Fruit fly (Drosophila melanogaster) whole organism, embryonic: ENCODE measurements around the gene Sec3.
A peak's percentile ranks its signal among the peaks of the same experiment; 100 is the strongest.

ENCODE experiments used
- Blimp-1 ChIP-seq: fragments of 200-800 bp; sonication (Bioruptor generic); optimal IDR thresholded peaks from 3 replicates; lab custom pipeline; 2018; ENCODE audit warnings: missing biosample characterization, missing genetic modification characterization, mild to moderate bottlenecking, moderate library complexity, missing genetic modification reagents
- CG12155 ChIP-seq: fragments of 200-800 bp; sonication (Bioruptor generic); optimal IDR thresholded peaks from 3 replicates; lab custom pipeline; 2016; ENCODE audit warnings: missing biosample characterization, missing genetic modification characterization
- CG14710 ChIP-seq: fragments of 200-800 bp; sonication (Bioruptor generic); optimal IDR thresholded peaks from 3 replicates; lab custom pipeline; 2019; ENCODE audit warnings: missing biosample characterization, mild to moderate bottlenecking, missing genetic modification characterization, moderate library complexity
- CG17385 ChIP-seq: fragments of 200-800 bp; sonication (Bioruptor generic); optimal IDR thresholded peaks from 3 replicates; lab custom pipeline; 2018; ENCODE audit warnings: missing biosample characterization, mild to moderate bottlenecking, missing genetic modification characterization
- CG17912 ChIP-seq: fragments of 200-800 bp; sonication (Bioruptor generic); optimal IDR thresholded peaks from 2 replicates; lab custom pipeline; 2018; ENCODE audit warnings: missing biosample characterization, mild to moderate bottlenecking, missing genetic modification characterization
- CG2678 ChIP-seq: fragments of 200-800 bp; sonication (Bioruptor generic); optimal IDR thresholded peaks from 3 replicates; lab custom pipeline; 2019; ENCODE audit warnings: missing biosample characterization, mild to moderate bottlenecking, missing genetic modification characterization, moderate library complexity
- CG3163 ChIP-seq: fragments of 200-800 bp; sonication (Bioruptor generic); optimal IDR thresholded peaks from 3 replicates; lab custom pipeline; 2016; ENCODE audit warnings: missing biosample characterization, missing genetic modification characterization
- CG3838 ChIP-seq: fragments of 200-800 bp; sonication (Bioruptor generic); optimal IDR thresholded peaks from 3 replicates; lab custom pipeline; 2016; ENCODE audit warnings: missing biosample characterization, missing genetic modification characterization
- CG6272 ChIP-seq: fragments of 200-800 bp; sonication (Bioruptor generic); IDR thresholded peaks from 2 replicates; pipeline ENCODE4 v1.3.6; 2022; ENCODE audit warnings: missing biosample characterization, missing genetic modification characterization
- CG7357 ChIP-seq: fragments of 200-800 bp; sonication (Bioruptor generic); IDR thresholded peaks from 3 replicates; pipeline ENCODE4 v1.3.6; 2022; ENCODE audit warnings: missing biosample characterization, missing genetic modification characterization
- CG7963 ChIP-seq: fragments of 200-800 bp; sonication (Bioruptor generic); IDR thresholded peaks from 3 replicates; pipeline ENCODE4 v1.3.6; 2022; ENCODE audit warnings: missing biosample characterization, missing genetic modification characterization; ENCODE audit not compliant: partially characterized antibody
- CG8388 ChIP-seq: fragments of 200-800 bp; sonication (Bioruptor generic); optimal IDR thresholded peaks from 2 replicates; lab custom pipeline; 2019; ENCODE audit warnings: missing biosample characterization, mild to moderate bottlenecking, missing genetic modification characterization, moderate library complexity
- CG8924 ChIP-seq: fragments of 200-800 bp; optimal IDR thresholded peaks from 3 replicates; lab custom pipeline; 2019; ENCODE audit warnings: missing biosample characterization, mild to moderate bottlenecking, missing genetic modification characterization, moderate library complexity
- CG9932 ChIP-seq: fragments of 200-800 bp; sonication (Bioruptor generic); IDR thresholded peaks from 2 replicates; pipeline ENCODE4 v1.3.6; 2022; ENCODE audit warnings: missing biosample characterization, missing genetic modification characterization
- CHES-1-like ChIP-seq: fragments of 200-800 bp; sonication (Bioruptor generic); optimal IDR thresholded peaks from 2 replicates; lab custom pipeline; 2016; ENCODE audit warnings: missing biosample characterization, missing genetic modification characterization
- E2f1 ChIP-seq: fragments of 200-800 bp; sonication (Bioruptor generic); IDR thresholded peaks from 2 replicates; pipeline ENCODE4 v1.3.6; 2022; ENCODE audit warnings: missing biosample characterization, missing genetic modification characterization
- Eip74EF ChIP-seq, 2 experiments: fragments of 200-800 bp in 1 of 2; fragments of >200 bp in 1 of 2; sonication (Bioruptor generic) in 1 of 2; optimal IDR thresholded peaks; 2 replicates each; lab custom pipeline; 2017 to 2019; ENCODE audit warnings: missing biosample characterization in 2 of 2, missing genetic modification characterization in 2 of 2, mild to moderate bottlenecking in 1 of 2, moderate library complexity in 1 of 2
- HLH3B ChIP-seq: fragments of 200-800 bp; sonication (Bioruptor generic); IDR thresholded peaks from 2 replicates; pipeline ENCODE4 v1.3.6; 2022; ENCODE audit warnings: missing biosample characterization, missing genetic modification characterization
- HLHmδ ChIP-seq: fragments of 200-800 bp; sonication (Bioruptor generic); optimal IDR thresholded peaks from 2 replicates; lab custom pipeline; 2018; ENCODE audit warnings: missing biosample characterization, mild to moderate bottlenecking, missing genetic modification characterization, moderate library complexity
- HmgD ChIP-seq: fragments of 200-800 bp; sonication (Bioruptor generic); optimal IDR thresholded peaks from 3 replicates; lab custom pipeline; 2016; ENCODE audit warnings: missing biosample characterization, missing genetic modification characterization
- Hr78 ChIP-seq, 2 experiments: fragments of 200-800 bp in 1 of 2; fragments of >200 bp in 1 of 2; sonication (Bioruptor generic) in 1 of 2; optimal IDR thresholded peaks; 2 replicates each; lab custom pipeline; 2017 to 2019; ENCODE audit warnings: missing biosample characterization in 2 of 2, missing genetic modification characterization in 2 of 2, mild to moderate bottlenecking in 1 of 2, moderate library complexity in 1 of 2
- Ravus ChIP-seq: fragments of 200-800 bp; sonication (Bioruptor generic); IDR thresholded peaks from 2 replicates; pipeline ENCODE4 v1.3.6; 2022; ENCODE audit warnings: missing biosample characterization, missing genetic modification characterization
- al ChIP-seq: fragments of 200-800 bp; sonication (Bioruptor generic); IDR thresholded peaks from 2 replicates; pipeline ENCODE4 v1.3.6; 2022; ENCODE audit warnings: missing biosample characterization, missing genetic modification characterization
- caup ChIP-seq: fragments of 200-800 bp; sonication (Bioruptor generic); optimal IDR thresholded peaks from 3 replicates; lab custom pipeline; 2017; ENCODE audit warnings: missing biosample characterization, mild to moderate bottlenecking, missing genetic modification characterization, moderate library complexity; ENCODE audit not compliant: severe bottlenecking
- chif ChIP-seq, 2 experiments: fragments of 200-800 bp; sonication (Bioruptor generic); optimal IDR thresholded peaks; 3 replicates each; lab custom pipeline; 2016; ENCODE audit warnings: missing biosample characterization in 2 of 2, missing genetic modification characterization in 2 of 2
- ci ChIP-seq: fragments of 200-800 bp; sonication (Bioruptor generic); IDR thresholded peaks from 3 replicates; pipeline ENCODE4 v1.3.6; 2022; ENCODE audit warnings: missing biosample characterization, missing genetic modification characterization
- cwo ChIP-seq: fragments of 200-800 bp; sonication (Bioruptor generic); optimal IDR thresholded peaks from 3 replicates; lab custom pipeline; 2017; ENCODE audit warnings: missing biosample characterization, missing genetic modification characterization, mild to moderate bottlenecking, moderate library complexity, missing genetic modification reagents
- da ChIP-seq: fragments of 200-800 bp; sonication (Bioruptor generic); optimal IDR thresholded peaks from 2 replicates; lab custom pipeline; 2016; ENCODE audit warnings: missing biosample characterization, missing genetic modification characterization
- dati ChIP-seq: fragments of 200-800 bp; sonication (Bioruptor generic); IDR thresholded peaks from 2 replicates; pipeline ENCODE4 v1.3.6; 2022; ENCODE audit warnings: missing biosample characterization, missing genetic modification characterization
- fd64A ChIP-seq: fragments of 200-800 bp; sonication (Bioruptor generic); optimal IDR thresholded peaks from 3 replicates; lab custom pipeline; 2018; ENCODE audit warnings: missing biosample characterization, mild to moderate bottlenecking, missing genetic modification characterization
- fd96Cb ChIP-seq: fragments of 200-800 bp; sonication (Bioruptor generic); optimal IDR thresholded peaks from 2 replicates; lab custom pipeline; 2018; ENCODE audit warnings: missing biosample characterization, mild to moderate bottlenecking, missing genetic modification characterization, moderate library complexity
- fu2 ChIP-seq: fragments of 200-800 bp; sonication (Bioruptor generic); optimal IDR thresholded peaks from 2 replicates; lab custom pipeline; 2016; ENCODE audit warnings: missing biosample characterization, missing genetic modification characterization
- gce ChIP-seq: fragments of 200-800 bp; sonication (Bioruptor generic); IDR thresholded peaks from 3 replicates; pipeline ENCODE4 v1.3.6; 2022; ENCODE audit warnings: missing biosample characterization, missing genetic modification characterization
- gsb-n ChIP-seq: fragments of 200-800 bp; sonication (Bioruptor generic); optimal IDR thresholded peaks from 3 replicates; lab custom pipeline; 2018; ENCODE audit warnings: missing biosample characterization, mild to moderate bottlenecking, missing genetic modification characterization
- insv ChIP-seq, 2 experiments: fragments of 200-800 bp; sonication (Bioruptor generic); optimal IDR thresholded peaks; 3 replicates each; lab custom pipeline; 2016 to 2018; ENCODE audit warnings: missing biosample characterization in 2 of 2, missing genetic modification characterization in 2 of 2
- jigr1 ChIP-seq: fragments of 200-800 bp; sonication (Bioruptor generic); IDR thresholded peaks from 3 replicates; pipeline ENCODE4 v1.3.6; 2022; ENCODE audit warnings: missing biosample characterization, missing genetic modification characterization
- lab ChIP-seq: fragments of 200-800 bp; sonication (Bioruptor generic); optimal IDR thresholded peaks from 3 replicates; lab custom pipeline; 2017; ENCODE audit warnings: missing biosample characterization, missing genetic modification characterization, mild to moderate bottlenecking, moderate library complexity, missing genetic modification reagents
- mam ChIP-seq: fragments of 200-800 bp; sonication (Bioruptor generic); optimal IDR thresholded peaks from 3 replicates; lab custom pipeline; 2016; ENCODE audit warnings: missing biosample characterization, missing genetic modification characterization
- mirr ChIP-seq: fragments of 200-800 bp; sonication (Bioruptor generic); optimal IDR thresholded peaks from 3 replicates; lab custom pipeline; 2018; ENCODE audit warnings: missing biosample characterization, mild to moderate bottlenecking, missing genetic modification characterization
- mld ChIP-seq: fragments of 200-800 bp; sonication (Bioruptor generic); IDR thresholded peaks from 3 replicates; pipeline ENCODE4 v1.3.6; 2022; ENCODE audit warnings: missing biosample characterization, missing genetic modification characterization; ENCODE audit not compliant: partially characterized antibody
- oc ChIP-seq: fragments of 200-800 bp; sonication (Bioruptor generic); optimal IDR thresholded peaks from 2 replicates; lab custom pipeline; 2018; ENCODE audit warnings: missing biosample characterization, mild to moderate bottlenecking, missing genetic modification characterization, moderate library complexity
- otp ChIP-seq: fragments of 200-800 bp; sonication (Bioruptor generic); IDR thresholded peaks from 3 replicates; pipeline ENCODE4, ENCODE4 v1.3.6; 2022; ENCODE audit warnings: missing biosample characterization, missing genetic modification characterization
- pita ChIP-seq: fragments of 200-800 bp; sonication (Bioruptor generic); optimal IDR thresholded peaks from 2 replicates; lab custom pipeline; 2017; ENCODE audit warnings: missing biosample characterization, mild to moderate bottlenecking, missing genetic modification characterization
- pum ChIP-seq: fragments of 200-800 bp; sonication (Bioruptor generic); optimal IDR thresholded peaks from 2 replicates; lab custom pipeline; 2016; ENCODE audit warnings: missing biosample characterization, missing genetic modification characterization
- pzg ChIP-seq: fragments of 200-800 bp; sonication (Bioruptor generic); optimal IDR thresholded peaks from 3 replicates; lab custom pipeline; 2018; ENCODE audit warnings: missing biosample characterization, mild to moderate bottlenecking, missing genetic modification characterization, moderate library complexity
- sd ChIP-seq: fragments of 200-800 bp; sonication (Bioruptor generic); optimal IDR thresholded peaks from 3 replicates; lab custom pipeline; 2018; ENCODE audit warnings: missing biosample characterization, mild to moderate bottlenecking, missing genetic modification characterization, moderate library complexity
- seq ChIP-seq: fragments of 200-800 bp; sonication (Bioruptor generic); IDR thresholded peaks from 2 replicates; pipeline ENCODE4 v1.3.6; 2022; ENCODE audit warnings: missing biosample characterization, missing genetic modification characterization
- sim ChIP-seq: fragments of 200-800 bp; sonication (Bioruptor generic); IDR thresholded peaks from 2 replicates; pipeline ENCODE4 v1.3.6; 2022; ENCODE audit warnings: missing biosample characterization, missing genetic modification characterization
- stc ChIP-seq: fragments of 200-800 bp; sonication (Bioruptor generic); IDR thresholded peaks from 2 replicates; pipeline ENCODE4 v1.3.6; 2022; ENCODE audit warnings: missing biosample characterization, missing genetic modification characterization
- trem ChIP-seq: fragments of 200-800 bp; optimal IDR thresholded peaks from 3 replicates; lab custom pipeline; 2019; ENCODE audit warnings: missing biosample characterization, mild to moderate bottlenecking, missing genetic modification characterization, moderate library complexity
- yki ChIP-seq: fragments of >200 bp; optimal IDR thresholded peaks from 3 replicates; lab custom pipeline; 2018

Gene Sec3

DNA sequence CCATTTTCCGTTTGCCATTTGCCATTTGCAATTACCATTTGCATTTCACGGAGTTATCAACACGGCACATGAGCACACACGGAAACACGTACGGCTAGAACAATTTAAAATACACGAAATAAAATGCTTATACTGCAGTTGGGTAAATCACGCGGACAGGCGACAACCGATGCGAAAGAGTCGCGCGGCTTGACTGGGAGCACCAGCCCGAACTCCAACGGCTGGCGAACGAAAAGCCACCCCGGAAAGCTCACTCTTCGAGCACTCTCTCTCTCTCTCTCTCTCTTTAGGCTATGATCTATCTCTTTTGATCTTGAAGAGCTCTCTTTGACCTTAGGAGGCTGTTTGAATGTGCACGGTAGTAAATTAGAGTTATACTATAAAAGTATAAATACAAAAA lies 3.7 kb downstream of the Sec3 start, which contains the start of gene blot (continued):
- no peak for TF ChIP-seq HmgD (GFP tag; lab: Kevin White, UChicago)
- TF ChIP-seq CG14710, result no peak
- no peak for TF ChIP-seq CHES-1-like
- no peak for TF ChIP-seq Blimp-1
- TF ChIP-seq seq (GFP tag; lab: Robert Waterston, UW), result peak; percentile 11; the same call in 1 of the 2 replicates
- TF ChIP-seq CG12155 (GFP tag; lab: Kevin White, UChicago), result no peak
- TF ChIP-seq CG8388 (GFP tag; lab: Kevin White, UChicago), result no peak
- peak; percentile 47 for TF ChIP-seq yki (lab: Kevin White, UChicago)
- no peak for TF ChIP-seq dati (GFP tag; lab: Robert Waterston, UW)
- TF ChIP-seq gsb-n, result no peak
- no peak for TF ChIP-seq CG7963 (GFP tag; lab: Robert Waterston, UW)
- TF ChIP-seq otp (GFP tag; lab: Robert Waterston, UW), result peak; percentile 34; the same call in 1 of the 3 replicates
- TF ChIP-seq insv (GFP tag; optimal IDR thresholded peaks at IDR 0.05; lab: Kevin White, UChicago), result no peak
- TF ChIP-seq da, result no peak
- no peak for TF ChIP-seq pzg (GFP tag; lab: Kevin White, UChicago)
- no peak for TF ChIP-seq gce (GFP tag; lab: Robert Waterston, UW)
- TF ChIP-seq Eip74EF (GFP tag; optimal IDR thresholded peaks at IDR 0.05; lab: Kevin White, UChicago), result no peak
- TF ChIP-seq chif (GFP tag; optimal IDR thresholded peaks at IDR 0.05; lab: Kevin White, UChicago), result no peak
- no peak for TF ChIP-seq E2f1 (GFP tag; lab: Robert Waterston, UW)
- no peak for TF ChIP-seq pum (GFP tag; lab: Kevin White, UChicago)
- TF ChIP-seq trem (tag; lab: Kevin White, UChicago), result no peak
- TF ChIP-seq fd96Cb, result no peak
- TF ChIP-seq Ravus, result no peak
- no peak for TF ChIP-seq pita (GFP tag; lab: Kevin White, UChicago)
- no peak for TF ChIP-seq fd64A
- TF ChIP-seq CG8924 (tag; lab: Kevin White, UChicago), result no peak
- no peak for TF ChIP-seq fu2 (GFP tag; lab: Kevin White, UChicago)
- TF ChIP-seq mld (GFP tag; lab: Robert Waterston, UW), result no peak
- TF ChIP-seq al (GFP tag; lab: Robert Waterston, UW), result no peak
- no peak for TF ChIP-seq caup
- TF ChIP-seq mirr, result peak; percentile 34
- TF ChIP-seq CG17385 (GFP tag; lab: Kevin White, UChicago), result no peak
- no peak for TF ChIP-seq oc (tag; lab: Kevin White, UChicago)
- TF ChIP-seq HLHmδ (GFP tag; lab: Kevin White, UChicago), result no peak
- TF ChIP-seq CG6272 (GFP tag; lab: Robert Waterston, UW), result no peak
- TF ChIP-seq mam (GFP tag; lab: Kevin White, UChicago), result no peak
- no peak for TF ChIP-seq lab (GFP tag; lab: Kevin White, UChicago)
- TF ChIP-seq sd (tag; lab: Kevin White, UChicago), result no peak
- TF ChIP-seq jigr1 (GFP tag; lab: Robert Waterston, UW), result no peak
- TF ChIP-seq CG3163, result peak; percentile 93
- TF ChIP-seq HLH3B (GFP tag; lab: Robert Waterston, UW), result no peak
- no peak for TF ChIP-seq CG2678
- peak in 1 of 2 experiments; percentile 12 for TF ChIP-seq Hr78 (GFP tag; optimal IDR thresholded peaks at IDR 0.05; lab: Kevin White, UChicago)
- TF ChIP-seq cwo (GFP tag; lab: Kevin White, UChicago), result no peak
- TF ChIP-seq CG17912, result no peak
- TF ChIP-seq CG3838 (GFP tag; lab: Kevin White, UChicago), result no peak
- no peak; the same call in 2 of the 3 replicates for TF ChIP-seq ci (GFP tag; lab: Robert Waterston, UW)
- TF ChIP-seq CG7357, result no peak
- TF ChIP-seq CG9932, result no peak
- 0 out of 2 replicates have a peak, but pooled peaks have one; percentile 20 for TF ChIP-seq sim (GFP tag; lab: Robert Waterston, UW)
- 0 out of 2 replicates have a peak, but pooled peaks have one; percentile 16 for TF ChIP-seq stc (GFP tag; lab: Robert Waterston, UW)
